Fruit fly (Drosophila melanogaster) whole organism, embryonic: Measurements from ENCODE around the gene CG10365.
A peak's percentile ranks its signal among the peaks of the same experiment; 100 is the strongest.

Source experiments
- Aef1 ChIP-seq: fragments of 200-800 bp; sonication (Bioruptor generic); IDR thresholded peaks from 3 replicates; pipeline ENCODE4 v1.3.6; 2022; ENCODE audit warnings: missing biosample characterization, missing genetic modification characterization
- Antp ChIP-seq: fragments of 200-800 bp; sonication (Bioruptor generic); optimal IDR thresholded peaks from 3 replicates; lab custom pipeline; 2016; ENCODE audit warnings: missing biosample characterization, missing genetic modification characterization
- CG10209 ChIP-seq: fragments of 200-800 bp; sonication (Bioruptor generic); optimal IDR thresholded peaks from 3 replicates; lab custom pipeline; 2017; ENCODE audit warnings: missing biosample characterization, mild to moderate bottlenecking, missing genetic modification characterization, missing genetic modification reagents
- CG10462 ChIP-seq: fragments of 200-800 bp; sonication (Bioruptor generic); optimal IDR thresholded peaks from 2 replicates; lab custom pipeline; 2016; ENCODE audit warnings: missing biosample characterization, missing genetic modification characterization
- CG12942 ChIP-seq: fragments of 200-800 bp; sonication (Bioruptor generic); optimal IDR thresholded peaks from 3 replicates; lab custom pipeline; 2016; ENCODE audit warnings: missing biosample characterization, missing genetic modification characterization
- CG14441 ChIP-seq: fragments of 200-800 bp; sonication (Bioruptor generic); IDR thresholded peaks from 2 replicates; pipeline ENCODE4 v1.3.6; 2022; ENCODE audit warnings: missing biosample characterization, missing genetic modification characterization
- CG14710 ChIP-seq: fragments of 200-800 bp; sonication (Bioruptor generic); optimal IDR thresholded peaks from 3 replicates; lab custom pipeline; 2019; ENCODE audit warnings: missing biosample characterization, mild to moderate bottlenecking, missing genetic modification characterization, moderate library complexity
- CG16779 ChIP-seq: fragments of 200-800 bp; sonication (Bioruptor generic); IDR thresholded peaks from 2 replicates; pipeline ENCODE4 v1.3.6; 2022; ENCODE audit warnings: missing biosample characterization, missing genetic modification characterization
- CG16813 ChIP-seq: fragments of 200-800 bp; sonication (Bioruptor generic); IDR thresholded peaks from 3 replicates; pipeline ENCODE4 v1.3.6; 2022; ENCODE audit warnings: missing biosample characterization, missing genetic modification characterization; ENCODE audit not compliant: partially characterized antibody
- CG17359 ChIP-seq: fragments of 200-800 bp; sonication (Bioruptor generic); optimal IDR thresholded peaks from 3 replicates; lab custom pipeline; 2018; ENCODE audit warnings: missing biosample characterization, mild to moderate bottlenecking, missing genetic modification characterization, moderate library complexity
- CG2120 ChIP-seq: fragments of 200-800 bp; sonication (Bioruptor generic); optimal IDR thresholded peaks from 3 replicates; lab custom pipeline; 2016; ENCODE audit warnings: missing biosample characterization, missing genetic modification characterization
- CG30403 ChIP-seq: fragments of 200-800 bp; sonication (Bioruptor generic); optimal IDR thresholded peaks from 3 replicates; lab custom pipeline; 2016; ENCODE audit warnings: missing biosample characterization, missing genetic modification characterization
- CG3281 ChIP-seq: fragments of 200-800 bp; sonication (Bioruptor generic); optimal IDR thresholded peaks from 3 replicates; lab custom pipeline; 2017; ENCODE audit warnings: missing biosample characterization, mild to moderate bottlenecking, missing genetic modification characterization
- CG42726 ChIP-seq: fragments of 200-800 bp; sonication (Bioruptor generic); IDR thresholded peaks from 2 replicates; pipeline ENCODE4 v1.3.6; 2022; ENCODE audit warnings: missing biosample characterization, missing genetic modification characterization; ENCODE audit not compliant: partially characterized antibody
- CG4820 ChIP-seq: fragments of 200-800 bp; sonication (Bioruptor generic); optimal IDR thresholded peaks from 3 replicates; lab custom pipeline; 2016; ENCODE audit warnings: missing biosample characterization, missing genetic modification characterization
- CG6689 ChIP-seq: fragments of 200-800 bp; sonication (Bioruptor generic); IDR thresholded peaks from 2 replicates; pipeline ENCODE4 v1.3.6; 2022; ENCODE audit warnings: missing biosample characterization, missing genetic modification characterization
- CG6791 ChIP-seq: fragments of 200-800 bp; sonication (Bioruptor generic); IDR thresholded peaks from 3 replicates; pipeline ENCODE4 v1.3.6; 2022; ENCODE audit warnings: missing biosample characterization, missing genetic modification characterization; ENCODE audit not compliant: partially characterized antibody
- CG7556 ChIP-seq: fragments of 200-800 bp; sonication (Bioruptor generic); optimal IDR thresholded peaks from 2 replicates; lab custom pipeline; 2017; ENCODE audit warnings: missing biosample characterization, mild to moderate bottlenecking, missing genetic modification characterization
- Dip2 ChIP-seq: fragments of 200-800 bp; sonication (Bioruptor generic); IDR thresholded peaks from 2 replicates; pipeline ENCODE4 v1.3.6; 2022; ENCODE audit warnings: missing biosample characterization, missing genetic modification characterization
- Dll ChIP-seq: fragments of 200-800 bp; sonication (Bioruptor generic); IDR thresholded peaks from 4 replicates; pipeline ENCODE4 v1.3.6; 2022; ENCODE audit warnings: missing biosample characterization, missing genetic modification characterization; ENCODE audit not compliant: partially characterized antibody
- Doc3 ChIP-seq: fragments of 200-800 bp; sonication (Bioruptor generic); IDR thresholded peaks from 3 replicates; pipeline ENCODE4 v1.3.6; 2022; ENCODE audit warnings: missing biosample characterization, missing genetic modification characterization; ENCODE audit not compliant: partially characterized antibody
- H15 ChIP-seq: fragments of 200-800 bp; sonication (Bioruptor generic); IDR thresholded peaks from 3 replicates; pipeline ENCODE4 v1.3.6; 2022; ENCODE audit warnings: missing biosample characterization, missing genetic modification characterization
- H2.0 ChIP-seq: fragments of 200-800 bp; sonication (Bioruptor generic); IDR thresholded peaks from 2 replicates; pipeline ENCODE4 v1.3.6; 2022; ENCODE audit warnings: missing biosample characterization, missing genetic modification characterization
- MESR4 ChIP-seq: fragments of 200-800 bp; sonication (Bioruptor generic); optimal IDR thresholded peaks from 2 replicates; lab custom pipeline; 2018; ENCODE audit warnings: missing biosample characterization, mild to moderate bottlenecking, missing genetic modification characterization, moderate library complexity
- Oaz ChIP-seq: fragments of 200-800 bp; sonication (Bioruptor generic); IDR thresholded peaks from 2 replicates; pipeline ENCODE4 v1.3.6; 2022; ENCODE audit warnings: missing biosample characterization, missing genetic modification characterization
- Rx ChIP-seq: fragments of 200-800 bp; sonication (Bioruptor generic); IDR thresholded peaks from 2 replicates; pipeline ENCODE4 v1.3.6; 2022; ENCODE audit warnings: missing biosample characterization, missing genetic modification characterization
- Scr ChIP-seq: fragments of 200-800 bp; sonication (Bioruptor generic); IDR thresholded peaks from 2 replicates; pipeline ENCODE4 v1.3.6; 2022; ENCODE audit warnings: missing biosample characterization, missing genetic modification characterization; ENCODE audit not compliant: partially characterized antibody
- Sin3A ChIP-seq: fragments of >200 bp; optimal IDR thresholded peaks from 2 replicates; lab custom pipeline; 2018
- Six4 ChIP-seq: fragments of 200-800 bp; sonication (Bioruptor generic); optimal IDR thresholded peaks from 2 replicates; lab custom pipeline; 2016; ENCODE audit warnings: missing biosample characterization, missing genetic modification characterization
- Taf1 ChIP-seq: fragments of 200-800 bp; sonication (Bioruptor generic); IDR thresholded peaks from 2 replicates; pipeline ENCODE4 v1.3.6; 2022; ENCODE audit warnings: missing biosample characterization, missing genetic modification characterization
- YL-1 ChIP-seq: fragments of 200-800 bp; sonication (Bioruptor generic); optimal IDR thresholded peaks from 3 replicates; lab custom pipeline; 2017; ENCODE audit warnings: missing biosample characterization, mild to moderate bottlenecking, missing genetic modification characterization
- ab ChIP-seq: fragments of 200-800 bp; sonication (Bioruptor generic); optimal IDR thresholded peaks from 2 replicates; lab custom pipeline; 2016; ENCODE audit warnings: missing biosample characterization, missing genetic modification characterization
- al ChIP-seq: fragments of 200-800 bp; sonication (Bioruptor generic); IDR thresholded peaks from 2 replicates; pipeline ENCODE4 v1.3.6; 2022; ENCODE audit warnings: missing biosample characterization, missing genetic modification characterization
- bbx ChIP-seq: fragments of 200-800 bp; sonication (Bioruptor generic); IDR thresholded peaks from 2 replicates; pipeline ENCODE4 v1.3.6; 2022; ENCODE audit warnings: missing biosample characterization, missing genetic modification characterization; ENCODE audit not compliant: partially characterized antibody
- dan ChIP-seq: fragments of 200-800 bp; sonication (Bioruptor generic); IDR thresholded peaks from 2 replicates; pipeline ENCODE4 v1.3.6; 2022; ENCODE audit warnings: missing biosample characterization, missing genetic modification characterization
- gce ChIP-seq: fragments of 200-800 bp; sonication (Bioruptor generic); IDR thresholded peaks from 3 replicates; pipeline ENCODE4 v1.3.6; 2022; ENCODE audit warnings: missing biosample characterization, missing genetic modification characterization
- hkb ChIP-seq, 2 experiments: fragments of 200-800 bp in 1 of 2; fragments of >200 bp in 1 of 2; sonication (Bioruptor generic) in 1 of 2; IDR thresholded peaks in 1 of 2; optimal IDR thresholded peaks in 1 of 2; 2 replicates each; pipeline versions ENCODE4 v1.3.6 to Lab custom; 2017 to 2022; ENCODE audit warnings: missing biosample characterization in 1 of 2, missing genetic modification characterization in 1 of 2
- ind ChIP-seq: fragments of 200-800 bp; sonication (Bioruptor generic); optimal IDR thresholded peaks from 3 replicates; lab custom pipeline; 2016; ENCODE audit warnings: missing biosample characterization, missing genetic modification characterization
- inv ChIP-seq: fragments of 200-800 bp; sonication (Bioruptor generic); IDR thresholded peaks from 2 replicates; pipeline ENCODE4 v1.3.6; 2022; ENCODE audit warnings: missing biosample characterization, missing genetic modification characterization; ENCODE audit not compliant: partially characterized antibody
- ken ChIP-seq: fragments of 200-800 bp; sonication (Bioruptor generic); IDR thresholded peaks from 3 replicates; pipeline ENCODE4 v1.3.6; 2022; ENCODE audit warnings: missing biosample characterization, missing genetic modification characterization
- mirr ChIP-seq: fragments of 200-800 bp; sonication (Bioruptor generic); optimal IDR thresholded peaks from 3 replicates; lab custom pipeline; 2018; ENCODE audit warnings: missing biosample characterization, mild to moderate bottlenecking, missing genetic modification characterization
- nau ChIP-seq: fragments of 200-800 bp; sonication (Bioruptor generic); optimal IDR thresholded peaks from 3 replicates; lab custom pipeline; 2017; ENCODE audit warnings: missing biosample characterization, mild to moderate bottlenecking, missing genetic modification characterization, missing genetic modification reagents
- nom ChIP-seq: fragments of 200-800 bp; sonication (Bioruptor generic); optimal IDR thresholded peaks from 2 replicates; lab custom pipeline; 2017; ENCODE audit warnings: missing biosample characterization, missing genetic modification characterization, mild to moderate bottlenecking, moderate library complexity, missing genetic modification reagents
- phol ChIP-seq: fragments of 200-800 bp; sonication (Bioruptor generic); optimal IDR thresholded peaks from 3 replicates; lab custom pipeline; 2018; ENCODE audit warnings: missing biosample characterization, mild to moderate bottlenecking, missing genetic modification characterization, moderate library complexity
- pzg ChIP-seq: fragments of 200-800 bp; sonication (Bioruptor generic); optimal IDR thresholded peaks from 3 replicates; lab custom pipeline; 2018; ENCODE audit warnings: missing biosample characterization, mild to moderate bottlenecking, missing genetic modification characterization, moderate library complexity
- rib ChIP-seq: fragments of 200-800 bp; sonication (Bioruptor generic); IDR thresholded peaks from 2 replicates; pipeline ENCODE4 v1.3.6; 2022; ENCODE audit warnings: missing biosample characterization, missing genetic modification characterization
- sens ChIP-seq: fragments of 200-800 bp; sonication (Bioruptor generic); peaks from one replicate; lab custom pipeline; 2016; ENCODE audit warnings: missing biosample characterization, missing genetic modification characterization
- slbo ChIP-seq: fragments of 200-800 bp; sonication (Bioruptor generic); IDR thresholded peaks from 2 replicates; pipeline ENCODE4 v1.3.6; 2022; ENCODE audit warnings: missing biosample characterization, missing genetic modification characterization
- tna ChIP-seq: fragments of 200-800 bp; sonication (Bioruptor generic); IDR thresholded peaks from 2 replicates; pipeline ENCODE4 v1.3.6; 2022; ENCODE audit warnings: missing biosample characterization, missing genetic modification characterization; ENCODE audit not compliant: partially characterized antibody
- vnd ChIP-seq: fragments of 200-800 bp; sonication (Bioruptor generic); IDR thresholded peaks from 3 replicates; pipeline ENCODE4 v1.3.6; 2022; ENCODE audit warnings: missing biosample characterization, missing genetic modification characterization; ENCODE audit not compliant: partially characterized antibody

Gene CG10365

DNA sequence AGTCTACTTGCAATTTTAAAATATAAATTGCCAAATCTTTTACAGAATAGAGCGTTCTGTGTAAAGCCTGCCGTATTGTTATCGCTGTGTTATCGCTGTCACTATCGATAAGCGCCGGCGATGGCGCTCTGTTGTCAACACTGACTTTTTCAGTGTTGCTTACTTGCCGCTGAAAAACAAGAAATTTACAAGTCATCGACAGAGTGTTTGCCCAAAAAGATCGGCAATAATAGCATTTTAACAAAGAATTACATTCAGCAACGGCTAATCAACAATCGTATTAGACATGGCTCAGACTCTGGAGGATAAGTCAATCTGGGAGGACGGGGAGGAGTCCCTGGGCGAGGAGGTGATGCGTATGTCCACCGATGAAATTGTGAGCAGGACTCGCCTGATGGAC lies 29.6 kb downstream of the CG10365 start, which contains the start of the genes RanBP3 and Rpt5 (continued):
- peak; percentile 3 for TF ChIP-seq CG4820 (GFP tag; lab: Kevin White, UChicago)
- TF ChIP-seq MESR4, result peak; percentile 89
- TF ChIP-seq Doc3, result peak; percentile 66
- peak; percentile 61 for TF ChIP-seq phol (tag; lab: Kevin White, UChicago)
- TF ChIP-seq CG7556 (GFP tag; lab: Kevin White, UChicago), result peak; percentile 17
- peak; percentile 44 for TF ChIP-seq mirr
- TF ChIP-seq Aef1 (GFP tag; lab: Robert Waterston, UW), result 0 out of 3 replicates have a peak, but pooled peaks have one; percentile 16
- peak; percentile 36 for TF ChIP-seq CG17359 (tag; lab: Kevin White, UChicago)
- TF ChIP-seq CG42726 (GFP tag; lab: Robert Waterston, UW), result peak; percentile 79; the same call in 1 of the 2 replicates
- TF ChIP-seq CG30403 (GFP tag; lab: Kevin White, UChicago), result peak; percentile 61
- peak; percentile 0 for TF ChIP-seq CG10462 (GFP tag; lab: Kevin White, UChicago)
- peak; percentile 82 for TF ChIP-seq CG14710 (tag; lab: Kevin White, UChicago)
- no peak for TF ChIP-seq rib
- no peak for TF ChIP-seq Dip2 (GFP tag; lab: Robert Waterston, UW)
- peak; percentile 32 for TF ChIP-seq CG12942 (GFP tag; lab: Kevin White, UChicago)
- TF ChIP-seq CG6689 (GFP tag; lab: Robert Waterston, UW), result no peak
- no peak for TF ChIP-seq dan (GFP tag; lab: Robert Waterston, UW)
- no peak for TF ChIP-seq Rx
- TF ChIP-seq sens (GFP tag; lab: Kevin White, UChicago), result peak; percentile 84
- no peak for TF ChIP-seq Oaz
- peak; percentile 74 for TF ChIP-seq tna (GFP tag; lab: Robert Waterston, UW)
- TF ChIP-seq al (GFP tag; lab: Robert Waterston, UW), result peak; percentile 37; the same call in 1 of the 2 replicates
- peak; percentile 70 for TF ChIP-seq inv (GFP tag; lab: Robert Waterston, UW)
- TF ChIP-seq CG10209 (GFP tag; lab: Kevin White, UChicago), result peak; percentile 55
- TF ChIP-seq vnd, result peak; percentile 63
- peak; percentile 61 for TF ChIP-seq Antp (GFP tag; lab: Kevin White, UChicago)
- TF ChIP-seq bbx (GFP tag; lab: Robert Waterston, UW), result peak; percentile 92
- TF ChIP-seq slbo (GFP tag; lab: Robert Waterston, UW), result peak; percentile 83
- no peak for TF ChIP-seq Taf1
- peak; percentile 81 for TF ChIP-seq Scr (GFP tag; lab: Robert Waterston, UW)
- peak; percentile 60 for TF ChIP-seq ind
- TF ChIP-seq CG14441 (GFP tag; lab: Robert Waterston, UW), result peak; percentile 44; the same call in 1 of the 2 replicates
- TF ChIP-seq ab (GFP tag; lab: Kevin White, UChicago), result no peak
- no peak for TF ChIP-seq nau (GFP tag; lab: Kevin White, UChicago)
- TF ChIP-seq gce (GFP tag; lab: Robert Waterston, UW), result peak; percentile 17; the same call in 1 of the 3 replicates
- no peak for TF ChIP-seq CG16779 (GFP tag; lab: Robert Waterston, UW)
- peak; percentile 84 for TF ChIP-seq CG2120 (GFP tag; lab: Kevin White, UChicago)
- peak; percentile 89 for TF ChIP-seq pzg (GFP tag; lab: Kevin White, UChicago)
- peak; percentile 91 for TF ChIP-seq YL-1 (GFP tag; lab: Kevin White, UChicago)
- peak; percentile 6; the same call in 1 of the 3 replicates for TF ChIP-seq H15 (GFP tag; lab: Robert Waterston, UW)
- TF ChIP-seq Sin3A (lab: Kevin White, UChicago), result peak; percentile 69
- TF ChIP-seq CG6791 (GFP tag; lab: Robert Waterston, UW), result peak; percentile 90
- peak; percentile 62; the same call in 1 of the 3 replicates for TF ChIP-seq ken
- TF ChIP-seq hkb (optimal IDR thresholded peaks at IDR 0.05; lab: Kevin White, UChicago), result no peak
- 0 out of 2 replicates have a peak, but pooled peaks have one; percentile 20 for TF ChIP-seq hkb (GFP tag; IDR thresholded peaks at IDR 0.05; lab: Robert Waterston, UW)
- TF ChIP-seq nom (GFP tag; lab: Kevin White, UChicago), result peak; percentile 62
- TF ChIP-seq CG3281 (GFP tag; lab: Kevin White, UChicago), result peak; percentile 57
- peak; percentile 79 for TF ChIP-seq CG16813
- TF ChIP-seq Dll (GFP tag; lab: Robert Waterston, UW), result peak; percentile 77
- no peak for TF ChIP-seq H2.0 (GFP tag; lab: Robert Waterston, UW)
- TF ChIP-seq Six4, result peak; percentile 14
